Worm (Caenorhabditis elegans) whole organism, L2 larva: ENCODE measurements around the gene srw-113.

Experiments
- ama-1 ChIP-seq: fragments of 150-350 bp; optimal IDR thresholded peaks from 2 replicates; lab custom pipeline; 2018; ENCODE audit warnings: inconsistent platforms
- nhr-12 ChIP-seq: fragments of 150-350 bp; optimal IDR thresholded peaks from 2 replicates; lab custom pipeline; 2014; ENCODE audit warnings: missing biosample characterization, missing genetic modification characterization

DNA sequence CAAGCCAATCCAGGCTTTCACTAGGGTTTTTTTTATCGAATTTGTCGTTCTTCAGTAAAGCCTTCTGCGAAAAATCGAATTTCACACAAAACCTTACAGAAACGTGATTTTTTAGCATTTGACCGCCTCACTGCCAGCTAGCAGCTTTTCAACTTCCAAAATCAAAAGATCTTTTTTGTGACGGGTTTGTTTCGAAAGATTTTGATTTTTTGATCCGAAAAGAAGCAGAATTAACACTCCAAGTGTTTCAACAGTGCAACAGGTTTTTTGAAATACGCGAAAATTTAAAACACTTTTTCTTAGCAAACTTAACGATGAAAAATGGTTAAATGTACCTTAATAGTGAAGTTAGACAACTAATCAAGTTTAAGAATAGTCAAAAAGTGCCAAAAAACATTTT is 8.5 kb downstream of the srw-113 start, which contains the start of gene clec-229:
- no peak for TF ChIP-seq nhr-12
- TF ChIP-seq ama-1, result no peak
